Worm (Caenorhabditis elegans): ENCODE data around the gene F23B12.7.
"Not testable (repeated sequence)": the region's sequence is repeated elsewhere in the genome, so short reads cannot be mapped to it uniquely, and the experiment has no call there.

F23B12.7 gene

DNA sequence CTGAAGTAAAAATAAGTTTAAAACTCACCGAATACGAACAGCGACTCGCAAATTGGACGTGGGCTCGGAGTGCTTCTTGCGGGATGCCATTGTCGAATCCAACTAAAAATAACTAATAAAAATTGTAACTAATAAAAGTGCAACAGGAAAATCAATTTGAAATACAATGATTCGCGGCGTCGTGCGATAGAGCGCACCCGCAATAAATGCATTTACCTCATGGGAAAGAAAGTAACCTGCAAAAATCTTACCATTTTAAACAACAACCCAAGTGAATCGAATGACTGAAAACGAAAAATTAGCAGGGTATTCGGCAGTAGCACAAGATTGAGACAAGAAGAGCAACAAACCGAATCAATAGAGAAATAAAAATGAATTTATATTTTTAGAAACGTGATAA lies 7.1 kb downstream of the F23B12.7 start, which contains the start of gene bmk-1:
bmk-1 (minus strand) TSS at position 359 of the 400 bp plus-strand sequence.
- TF ChIP-seq snpc-4 (tag; optimal IDR thresholded peaks at IDR 0.05) (no peak), gmeb-1 (tag; optimal IDR thresholded peaks at IDR 0.05) (peak; percentile 70)

DNA sequence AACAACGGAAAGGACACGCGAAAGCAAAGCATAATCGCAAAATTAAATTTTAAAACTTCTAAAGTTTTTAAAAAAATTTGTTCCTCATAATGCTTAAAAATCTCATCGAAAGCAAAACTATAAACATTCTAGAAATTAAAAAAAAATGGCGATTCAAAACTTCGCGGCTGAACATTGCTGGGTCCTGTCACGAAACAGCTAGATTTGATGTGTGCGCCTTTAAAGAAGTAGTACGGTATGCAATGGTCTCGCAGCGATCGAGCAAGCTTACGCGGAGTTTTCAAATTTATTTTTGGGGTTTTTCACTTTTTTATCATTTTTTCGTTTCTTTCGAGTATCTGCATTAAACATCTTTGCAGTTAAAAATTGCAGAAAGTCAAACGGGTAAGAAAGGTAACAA lies 7.6 kb downstream of the F23B12.7 start, which contains the start of gene coh-3:
coh-3 (plus strand) TSS at position 353 of the 400 bp plus-strand sequence.
- TF ChIP-seq aly-2 (tag; optimal IDR thresholded peaks at IDR 0.05) (no peak), nhr-23 (tag; optimal IDR thresholded peaks at IDR 0.05) (no peak)

DNA sequence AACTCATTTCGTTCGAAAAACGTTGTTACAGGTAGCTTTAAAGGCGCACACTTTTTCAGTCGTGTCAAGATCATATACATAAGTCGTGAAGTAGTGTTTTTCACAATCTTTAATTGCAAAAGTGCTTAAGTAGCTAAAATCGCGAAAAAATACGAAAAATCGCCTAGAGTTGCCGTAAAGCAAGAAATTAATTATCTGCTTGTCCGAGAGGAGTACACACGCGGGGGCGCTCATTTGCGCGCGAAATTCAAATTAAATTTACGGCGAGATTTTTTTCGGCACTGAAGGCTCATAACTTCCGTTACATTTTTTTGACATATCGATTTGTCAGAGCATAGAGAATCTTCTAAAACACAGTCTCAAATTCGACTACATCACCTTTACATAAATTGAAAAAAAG lies 10.6 kb downstream of the F23B12.7 start:
- no peak for TF ChIP-seq ceh-82 (tag; optimal IDR thresholded peaks at IDR 0.05)
- no peak for TF ChIP-seq unc-39 (tag; optimal IDR thresholded peaks at IDR 0.05)
- no peak for TF ChIP-seq lin-13 (GFP tag; optimal IDR thresholded peaks at IDR 0.05)
- no peak for TF ChIP-seq mab-5 (tag; optimal IDR thresholded peaks at IDR 0.05)
- TF ChIP-seq skn-1 (tag; optimal IDR thresholded peaks at IDR 0.05) = no peak

DNA sequence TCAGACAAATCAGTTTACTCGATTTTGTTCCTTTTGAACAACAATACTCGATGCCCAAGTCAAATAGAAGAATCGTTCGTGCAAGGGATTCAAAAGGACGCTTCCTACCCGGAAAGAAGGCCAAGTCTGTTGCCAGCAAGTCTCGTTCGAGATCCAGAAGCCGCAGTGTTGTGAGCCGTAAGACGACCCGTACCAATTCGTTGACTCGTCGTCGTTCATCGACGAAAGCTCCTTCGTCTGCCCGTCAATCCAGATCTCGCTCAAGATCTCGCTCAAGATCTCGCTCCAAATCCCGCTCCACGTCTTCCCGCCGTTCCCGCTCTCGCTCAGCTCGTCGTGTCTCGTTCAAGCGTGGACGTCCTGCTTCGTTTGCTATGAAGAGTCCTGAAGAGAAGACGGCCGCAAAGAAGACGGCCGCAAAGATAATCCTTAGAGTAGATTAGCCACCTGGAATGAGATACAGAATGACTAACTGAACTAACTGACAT lies 11.2 kb downstream of the F23B12.7 start, which contains the start of gene F08H9.2:
F08H9.2 (plus strand) TSS at position 51 of the 488 bp plus-strand sequence.
- TF ChIP-seq mab-5 (tag; optimal IDR thresholded peaks at IDR 0.05) (no peak), mdl-1 (tag; optimal IDR thresholded peaks at IDR 0.05) (no peak), ZK546.5 (tag; optimal IDR thresholded peaks at IDR 0.05) (no peak), mbf-1 (tag; optimal IDR thresholded peaks at IDR 0.05) (no peak), nhr-237 (tag; optimal IDR thresholded peaks at IDR 0.05) (no peak), elt-3 (tag; optimal IDR thresholded peaks at IDR 0.05) (no peak), R02D3.7 (tag; optimal IDR thresholded peaks at IDR 0.05) (no peak), unc-39 (tag; optimal IDR thresholded peaks at IDR 0.05) (no peak)

DNA sequence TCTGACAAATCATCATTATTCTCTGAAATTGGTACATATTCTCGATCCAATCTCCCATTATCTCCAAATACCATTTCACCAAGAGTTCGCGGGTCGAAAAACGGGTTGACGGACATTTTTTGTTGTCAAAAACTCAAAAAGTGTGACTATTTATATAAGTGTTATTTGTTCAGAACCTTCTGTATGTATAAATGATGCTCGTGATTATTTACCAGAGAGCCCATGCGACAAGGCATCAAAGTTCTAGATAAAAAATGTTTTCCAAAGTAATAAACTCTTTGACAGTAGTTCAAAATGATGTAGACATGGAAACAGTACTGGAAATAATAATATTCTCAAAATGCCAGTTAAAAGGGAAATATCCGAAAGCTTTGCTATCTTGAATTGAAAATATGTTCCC lies 13.2 kb downstream of the F23B12.7 start:
- TF ChIP-seq egl-27 (tag; optimal IDR thresholded peaks at IDR 0.05) (no peak), F13H6.1 (tag; optimal IDR thresholded peaks at IDR 0.05) (no peak), nhr-77 (tag; optimal IDR thresholded peaks at IDR 0.05) (no peak), lsy-2 (tag; optimal IDR thresholded peaks at IDR 0.05) (no peak), zag-1 (tag; optimal IDR thresholded peaks at IDR 0.05) (no peak), lin-39 (tag; optimal IDR thresholded peaks at IDR 0.05) (no peak), nhr-6 (tag; optimal IDR thresholded peaks at IDR 0.05) (no peak), nhr-25 (tag; optimal IDR thresholded peaks at IDR 0.05) (no peak), elt-3 (tag; optimal IDR thresholded peaks at IDR 0.05) (no peak), unc-39 (tag; optimal IDR thresholded peaks at IDR 0.05) (no peak), sem-4 (tag; optimal IDR thresholded peaks at IDR 0.05) (no peak), nhr-129 (tag; optimal IDR thresholded peaks at IDR 0.05) (no peak), snpc-4 (tag; optimal IDR thresholded peaks at IDR 0.05) (no peak), lin-13 (GFP tag; optimal IDR thresholded peaks at IDR 0.05) (no peak), nhr-237 (tag; optimal IDR thresholded peaks at IDR 0.05) (no peak), ceh-82 (tag; optimal IDR thresholded peaks at IDR 0.05) (no peak), dmd-4 (tag; optimal IDR thresholded peaks at IDR 0.05) (no peak), mbf-1 (tag; optimal IDR thresholded peaks at IDR 0.05) (no peak), nhr-10 (tag; optimal IDR thresholded peaks at IDR 0.05) (no peak), Y55F3AM.14 (GFP tag; optimal IDR thresholded peaks at IDR 0.05) (no peak)

DNA sequence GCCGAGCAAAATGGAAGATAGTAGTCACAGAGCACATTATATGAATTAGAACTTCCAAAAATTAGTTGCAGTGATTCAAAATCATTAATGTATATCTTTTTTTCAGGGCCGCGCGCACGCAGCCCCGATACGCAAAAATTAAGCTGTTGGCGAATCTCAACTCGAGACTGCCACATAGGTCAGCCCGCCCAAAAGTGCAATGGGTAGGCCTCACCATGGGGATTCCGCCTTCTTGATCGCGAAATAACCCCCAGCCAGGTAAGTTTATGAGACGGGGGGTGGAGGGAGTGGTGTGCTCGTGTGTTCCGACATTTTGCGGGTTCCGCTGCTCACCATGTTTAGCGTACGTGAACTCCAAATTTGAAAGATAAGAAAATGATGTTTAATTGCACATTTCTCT lies 13.6 kb downstream of the F23B12.7 start, which contains the start of gene F08H9.3:
F08H9.3 (minus strand) TSS at position 252 of the 400 bp plus-strand sequence.
- TF ChIP-seq gmeb-1 (tag; optimal IDR thresholded peaks at IDR 0.05) (peak; percentile 9), sma-9 (GFP tag; optimal IDR thresholded peaks at IDR 0.05) (peak; percentile 39), snpc-4 (tag; optimal IDR thresholded peaks at IDR 0.05) (peak; percentile 85)
- not testable (repeated sequence) for TF ChIP-seq sma-9 (tag; optimal IDR thresholded peaks at IDR 0.05)

DNA sequence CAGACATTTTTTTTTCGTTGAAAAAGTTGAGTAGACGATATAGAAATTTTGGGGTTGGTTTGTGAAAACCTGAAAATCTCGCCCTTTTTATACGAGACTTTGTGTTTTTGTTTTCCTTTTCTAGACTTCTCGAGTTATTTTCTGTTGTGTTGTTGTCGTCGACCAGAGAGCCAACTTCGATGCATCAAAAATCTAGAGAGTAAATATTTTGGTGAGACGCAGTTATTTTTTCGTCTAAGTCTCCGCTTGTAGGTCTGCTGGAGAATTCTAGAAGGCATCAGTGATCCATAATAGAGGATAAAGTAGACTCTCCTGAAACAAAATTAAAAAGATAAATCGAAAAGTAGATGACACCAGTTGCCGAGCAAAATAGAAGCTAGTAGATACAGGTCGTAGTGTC lies 14.9 kb downstream of the F23B12.7 start, which contains the start of gene F08H9.4:
F08H9.4 (minus strand) TSS at position 61 of the 400 bp plus-strand sequence.
- TF ChIP-seq C34F6.9 (tag; optimal IDR thresholded peaks at IDR 0.05) = peak; percentile 45
- no peak for TF ChIP-seq sem-4 (tag; optimal IDR thresholded peaks at IDR 0.05)
- TF ChIP-seq dmd-4 (tag; optimal IDR thresholded peaks at IDR 0.05) = no peak
- TF ChIP-seq nhr-129 (tag; optimal IDR thresholded peaks at IDR 0.05) = peak; percentile 0
- peak; percentile 20 for TF ChIP-seq unc-55 (GFP tag; optimal IDR thresholded peaks at IDR 0.05)
